Worm (Caenorhabditis elegans) whole organism, mixed stage, embryonic: ENCODE results near the gene F21F8.5.

ENCODE experiments used
- M03D4.4 ChIP-seq: sonication (generic microtip); optimal IDR thresholded peaks from 2 replicates; lab custom pipeline; 2017; ENCODE audit warnings: mild to moderate bottlenecking, missing genetic modification characterization, missing compliant biosample characterization
- bed-3 ChIP-seq: fragments of 200-800 bp; sonication (Bioruptor generic); optimal IDR thresholded peaks from 3 replicates; lab custom pipeline; 2018; ENCODE audit warnings: mild to moderate bottlenecking, missing genetic modification characterization, moderate library complexity, missing compliant biosample characterization
- blmp-1 ChIP-seq: fragments of 150-350 bp; optimal IDR thresholded peaks from 2 replicates; lab custom pipeline; 2014; ENCODE audit warnings: missing biosample characterization, missing genetic modification characterization
- ceh-39 ChIP-seq: fragments of 150-350 bp; optimal IDR thresholded peaks from 2 replicates; lab custom pipeline; 2014; ENCODE audit warnings: missing biosample characterization, missing genetic modification characterization
- ceh-43 ChIP-seq: fragments of 200-800 bp; sonication (Bioruptor generic); optimal IDR thresholded peaks from 2 replicates; lab custom pipeline; 2018; ENCODE audit warnings: mild to moderate bottlenecking, missing genetic modification characterization, moderate library complexity, missing compliant biosample characterization
- ceh-83 ChIP-seq: fragments of 200-800 bp; sonication (Bioruptor generic); optimal IDR thresholded peaks from 2 replicates; lab custom pipeline; 2018; ENCODE audit warnings: mild to moderate bottlenecking, missing genetic modification characterization, missing compliant biosample characterization
- ces-1 ChIP-seq: fragments of 150-350 bp; optimal IDR thresholded peaks from 2 replicates; lab custom pipeline; 2014; ENCODE audit warnings: missing biosample characterization, missing genetic modification reagents, missing genetic modification characterization
- cnd-1 ChIP-seq: fragments of 200-800 bp; sonication (Bioruptor generic); optimal IDR thresholded peaks from 2 replicates; lab custom pipeline; 2018; ENCODE audit warnings: mild to moderate bottlenecking, missing genetic modification characterization, missing compliant biosample characterization
- drap-1 ChIP-seq: fragments of 200-800 bp; sonication (Bioruptor generic); optimal IDR thresholded peaks from 3 replicates; lab custom pipeline; 2018; ENCODE audit warnings: mild to moderate bottlenecking, missing genetic modification characterization, missing compliant biosample characterization
- elt-1 ChIP-seq: sonication (generic microtip); optimal IDR thresholded peaks from 2 replicates; lab custom pipeline; 2017; ENCODE audit warnings: missing genetic modification characterization, mild to moderate bottlenecking, missing compliant biosample characterization, antibody characterized with exemption, moderate library complexity, borderline replicate concordance; ENCODE audit not compliant: insufficient read depth
- elt-3 ChIP-seq: fragments of 150-350 bp; optimal IDR thresholded peaks from 2 replicates; lab custom pipeline; 2014; ENCODE audit warnings: missing biosample characterization, missing genetic modification characterization
- flh-1 ChIP-seq: fragments of 200-800 bp; sonication (Bioruptor generic); optimal IDR thresholded peaks from 2 replicates; lab custom pipeline; 2018; ENCODE audit warnings: mild to moderate bottlenecking, missing genetic modification characterization, moderate library complexity, missing compliant biosample characterization
- ham-2 ChIP-seq: fragments of 200-800 bp; sonication (Bioruptor generic); optimal IDR thresholded peaks from 2 replicates; lab custom pipeline; 2018; ENCODE audit warnings: mild to moderate bottlenecking, missing genetic modification characterization, missing compliant biosample characterization
- hlh-1 ChIP-seq: fragments of 150-350 bp; optimal IDR thresholded peaks from 2 replicates; lab custom pipeline; 2014; ENCODE audit warnings: missing biosample characterization, missing genetic modification reagents, missing genetic modification characterization
- lin-13 ChIP-seq: fragments of 150-350 bp; optimal IDR thresholded peaks from 2 replicates; lab custom pipeline; 2014; ENCODE audit warnings: missing biosample characterization, missing genetic modification characterization
- lin-32 ChIP-seq: fragments of 200-800 bp; sonication (Bioruptor generic); optimal IDR thresholded peaks from 2 replicates; lab custom pipeline; 2018; ENCODE audit warnings: mild to moderate bottlenecking, missing genetic modification characterization, missing compliant biosample characterization
- lsy-2 ChIP-seq: fragments of 150-350 bp; optimal IDR thresholded peaks from 2 replicates; lab custom pipeline; 2014; ENCODE audit warnings: missing biosample characterization, missing genetic modification characterization
- mab-5 ChIP-seq: fragments of 150-350 bp; optimal IDR thresholded peaks from 2 replicates; lab custom pipeline; 2014; ENCODE audit warnings: missing biosample characterization, missing genetic modification characterization
- mep-1 ChIP-seq: fragments of 150-350 bp; optimal IDR thresholded peaks from 2 replicates; lab custom pipeline; 2017; ENCODE audit warnings: missing biosample characterization, missing genetic modification reagents, missing genetic modification characterization, inconsistent platforms
- mls-2 ChIP-seq: sonication (generic microtip); optimal IDR thresholded peaks from 2 replicates; lab custom pipeline; 2016; ENCODE audit warnings: mild to moderate bottlenecking, missing genetic modification characterization, moderate library complexity, missing compliant biosample characterization
- nhr-12 ChIP-seq: fragments of 150-350 bp; optimal IDR thresholded peaks from 2 replicates; lab custom pipeline; 2014; ENCODE audit warnings: missing biosample characterization, missing genetic modification characterization
- nhr-2 ChIP-seq: fragments of 150-350 bp; optimal IDR thresholded peaks from 2 replicates; lab custom pipeline; 2014; ENCODE audit warnings: missing biosample characterization, missing genetic modification characterization
- nhr-237 ChIP-seq: fragments of 150-350 bp; optimal IDR thresholded peaks from 2 replicates; lab custom pipeline; 2014; ENCODE audit warnings: missing biosample characterization, missing genetic modification characterization
- nhr-28 ChIP-seq: fragments of 150-350 bp; optimal IDR thresholded peaks from 2 replicates; lab custom pipeline; 2014; ENCODE audit warnings: missing biosample characterization, missing genetic modification characterization
- nhr-76 ChIP-seq: sonication (generic microtip); optimal IDR thresholded peaks from 2 replicates; lab custom pipeline; 2017; ENCODE audit warnings: missing biosample characterization, missing genetic modification characterization
- pha-4 ChIP-seq: fragments of 150-350 bp; optimal IDR thresholded peaks from 2 replicates; lab custom pipeline; 2018; ENCODE audit warnings: missing biosample characterization, missing genetic modification reagents, missing genetic modification characterization
- sem-2 ChIP-seq: fragments of 200-800 bp; sonication (Bioruptor generic); optimal IDR thresholded peaks from 2 replicates; lab custom pipeline; 2018; ENCODE audit warnings: mild to moderate bottlenecking, missing genetic modification characterization, missing compliant biosample characterization
- snpc-4 ChIP-seq: fragments of 150-350 bp; optimal IDR thresholded peaks from 2 replicates; lab custom pipeline; 2014; ENCODE audit warnings: missing biosample characterization, missing genetic modification characterization
- sptf-1 ChIP-seq: sonication (generic microtip); optimal IDR thresholded peaks from 2 replicates; lab custom pipeline; 2017; ENCODE audit warnings: mild to moderate bottlenecking, missing genetic modification characterization, moderate library complexity, missing compliant biosample characterization
- tbx-8 ChIP-seq: fragments of 200-800 bp; sonication (Bioruptor generic); optimal IDR thresholded peaks from 2 replicates; lab custom pipeline; 2018; ENCODE audit warnings: mild to moderate bottlenecking, missing genetic modification characterization, moderate library complexity, missing compliant biosample characterization
- unc-120 ChIP-seq: sonication (generic microtip); optimal IDR thresholded peaks from 2 replicates; lab custom pipeline; 2017; ENCODE audit warnings: missing genetic modification characterization, missing compliant biosample characterization; ENCODE audit not compliant: poor library complexity, severe bottlenecking
- unc-39 ChIP-seq: fragments of 150-350 bp; optimal IDR thresholded peaks from 2 replicates; lab custom pipeline; 2014; ENCODE audit warnings: missing biosample characterization, missing genetic modification characterization
- unc-62 ChIP-seq: fragments of 150-350 bp; optimal IDR thresholded peaks from 2 replicates; lab custom pipeline; 2014; ENCODE audit warnings: missing biosample characterization, missing genetic modification reagents, missing genetic modification characterization
- zip-8 ChIP-seq: fragments of 150-350 bp; optimal IDR thresholded peaks from 2 replicates; lab custom pipeline; 2014; ENCODE audit warnings: missing biosample characterization, missing genetic modification characterization
- ztf-11 ChIP-seq: fragments of 150-350 bp; optimal IDR thresholded peaks from 2 replicates; lab custom pipeline; 2014; ENCODE audit warnings: missing biosample characterization, missing genetic modification characterization

Gene F21F8.5

DNA sequence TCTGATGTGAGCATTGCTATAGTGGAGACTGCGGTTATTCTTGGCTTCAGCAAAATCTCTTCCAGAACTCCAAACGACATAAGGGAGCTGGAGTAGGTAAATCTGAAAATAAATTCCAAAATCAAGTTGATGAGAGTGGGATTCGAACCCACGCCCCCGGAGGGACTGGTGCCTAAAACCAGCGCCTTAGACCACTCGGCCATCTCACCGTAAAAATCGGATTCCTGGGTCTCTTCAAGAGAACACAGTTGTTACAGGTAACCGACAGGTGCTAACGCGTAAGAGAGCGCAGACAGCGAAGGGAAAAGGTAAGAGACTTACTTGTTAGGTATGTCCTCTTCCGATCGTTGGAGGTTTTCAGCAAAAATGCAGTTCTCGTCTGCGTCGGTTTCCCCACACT is 30.8 kb downstream of the F21F8.5 start:
- TF ChIP-seq ceh-83 (GFP tag; lab: Kevin White, UChicago) (peak; percentile 74), pha-4 (no peak), lsy-2 (tag; lab: Kevin White, UChicago) (no peak), cnd-1 (tag; lab: Kevin White, UChicago) (peak; percentile 46), lin-32 (GFP tag; lab: Kevin White, UChicago) (peak; percentile 18), ceh-39 (tag; lab: Kevin White, UChicago) (no peak), zip-8 (tag; lab: Kevin White, UChicago) (no peak), unc-120 (tag; lab: Kevin White, UChicago) (no peak), blmp-1 (no peak), M03D4.4 (peak; percentile 57), ztf-11 (tag; lab: Kevin White, UChicago) (no peak), hlh-1 (tag; lab: Kevin White, UChicago) (peak; percentile 71), sptf-1 (tag; lab: Kevin White, UChicago) (no peak), mep-1 (no peak), sem-2 (GFP tag; lab: Kevin White, UChicago) (no peak), drap-1 (GFP tag; lab: Kevin White, UChicago) (peak; percentile 45), ham-2 (GFP tag; lab: Kevin White, UChicago) (peak; percentile 45), nhr-12 (no peak)

DNA sequence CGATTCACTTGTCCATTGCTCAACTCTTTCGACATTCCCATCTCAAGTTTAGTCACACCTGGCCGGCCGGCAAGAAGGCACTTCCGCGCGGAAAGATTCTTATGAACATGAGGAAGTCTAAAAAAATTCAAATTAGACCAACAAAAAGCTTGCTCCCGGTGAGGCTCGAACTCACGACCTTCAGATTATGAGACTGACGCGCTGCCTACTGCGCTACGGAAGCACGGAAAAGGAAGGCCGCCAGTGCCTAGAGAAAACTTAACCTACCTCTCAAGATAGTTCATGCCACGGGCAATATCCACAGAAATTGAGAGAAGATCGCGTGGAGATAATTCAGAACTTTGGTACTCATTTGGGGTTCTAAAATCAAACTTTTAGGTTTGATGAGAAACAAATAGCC is 36.1 kb downstream of the F21F8.5 start:
- TF ChIP-seq elt-3 (tag; lab: Kevin White, UChicago) (no peak), lsy-2 (tag; lab: Kevin White, UChicago) (no peak), lin-32 (GFP tag; lab: Kevin White, UChicago) (no peak), blmp-1 (no peak), flh-1 (GFP tag; lab: Kevin White, UChicago) (no peak), ceh-43 (no peak), pha-4 (no peak), ztf-11 (tag; lab: Kevin White, UChicago) (no peak), bed-3 (GFP tag; lab: Kevin White, UChicago) (no peak), lin-13 (tag; lab: Kevin White, UChicago) (no peak), ceh-83 (GFP tag; lab: Kevin White, UChicago) (peak; percentile 68), hlh-1 (tag; lab: Kevin White, UChicago) (no peak), unc-39 (tag; lab: Kevin White, UChicago) (no peak), nhr-12 (no peak), tbx-8 (GFP tag; lab: Kevin White, UChicago) (no peak), snpc-4 (no peak), cnd-1 (tag; lab: Kevin White, UChicago) (no peak), sem-2 (GFP tag; lab: Kevin White, UChicago) (no peak), ham-2 (GFP tag; lab: Kevin White, UChicago) (no peak), M03D4.4 (peak; percentile 5), sptf-1 (tag; lab: Kevin White, UChicago) (no peak), nhr-28 (no peak), drap-1 (GFP tag; lab: Kevin White, UChicago) (peak; percentile 11), mep-1 (no peak), ceh-39 (tag; lab: Kevin White, UChicago) (no peak), unc-62 (GFP tag; lab: Kevin White, UChicago) (no peak), mls-2 (tag; lab: Kevin White, UChicago) (no peak), ces-1 (GFP tag; lab: Kevin White, UChicago) (no peak), zip-8 (tag; lab: Kevin White, UChicago) (no peak), nhr-2 (tag; lab: Kevin White, UChicago) (no peak), elt-1 (tag; lab: Kevin White, UChicago) (no peak), mab-5 (tag; lab: Kevin White, UChicago) (no peak), unc-120 (tag; lab: Kevin White, UChicago) (peak; percentile 38)
- TF ChIP-seq, all 35 proteins: peak for 4

DNA sequence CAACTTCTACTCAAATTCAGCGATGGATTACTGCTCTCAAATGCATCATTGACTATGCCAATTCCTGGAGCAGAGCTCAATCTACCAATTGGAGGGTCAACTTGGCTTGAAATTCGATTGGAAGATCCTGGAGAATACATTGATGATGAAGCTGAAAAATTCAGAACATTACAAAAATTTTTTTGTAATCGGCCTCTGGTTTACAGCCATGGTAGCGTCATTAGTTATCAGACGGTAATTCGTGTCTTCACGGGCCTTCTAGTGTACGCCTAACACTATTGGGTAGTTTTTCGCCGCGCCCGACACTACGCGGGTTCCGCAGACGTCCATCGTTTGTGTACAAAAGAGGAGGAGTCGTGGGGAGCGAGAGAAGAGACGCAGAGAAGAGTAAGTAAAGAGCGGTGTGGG is 37.4 kb downstream of the F21F8.5 start:
- TF ChIP-seq unc-39 (tag; lab: Kevin White, UChicago): no peak
- TF ChIP-seq mls-2 (tag; lab: Kevin White, UChicago): no peak
- TF ChIP-seq M03D4.4: no peak
- TF ChIP-seq elt-3 (tag; lab: Kevin White, UChicago): no peak
- TF ChIP-seq snpc-4: no peak
- TF ChIP-seq bed-3 (GFP tag; lab: Kevin White, UChicago): no peak
- no peak for TF ChIP-seq lin-32 (GFP tag; lab: Kevin White, UChicago)
- TF ChIP-seq flh-1 (GFP tag; lab: Kevin White, UChicago): no peak
- peak; percentile 39 for TF ChIP-seq pha-4
- TF ChIP-seq unc-62 (GFP tag; lab: Kevin White, UChicago): no peak
- TF ChIP-seq hlh-1 (tag; lab: Kevin White, UChicago): peak; percentile 4
- no peak for TF ChIP-seq zip-8 (tag; lab: Kevin White, UChicago)
- TF ChIP-seq sem-2 (GFP tag; lab: Kevin White, UChicago): no peak
- TF ChIP-seq lin-13 (tag; lab: Kevin White, UChicago): peak; percentile 17
- no peak for TF ChIP-seq elt-1 (tag; lab: Kevin White, UChicago)
- TF ChIP-seq ztf-11 (tag; lab: Kevin White, UChicago): no peak
- no peak for TF ChIP-seq blmp-1
- TF ChIP-seq sptf-1 (tag; lab: Kevin White, UChicago): peak; percentile 31
- TF ChIP-seq ceh-39 (tag; lab: Kevin White, UChicago): peak; percentile 39
- no peak for TF ChIP-seq tbx-8 (GFP tag; lab: Kevin White, UChicago)
- no peak for TF ChIP-seq ces-1 (GFP tag; lab: Kevin White, UChicago)
- TF ChIP-seq unc-120 (tag; lab: Kevin White, UChicago): peak; percentile 95
- TF ChIP-seq nhr-237 (tag; lab: Kevin White, UChicago): no peak
- TF ChIP-seq ceh-43: no peak
- no peak for TF ChIP-seq ham-2 (GFP tag; lab: Kevin White, UChicago)
- peak; percentile 23 for TF ChIP-seq mep-1
- peak; percentile 8 for TF ChIP-seq cnd-1 (tag; lab: Kevin White, UChicago)
- TF ChIP-seq nhr-12: no peak
- no peak for TF ChIP-seq nhr-76 (tag; lab: Kevin White, UChicago)
- no peak for TF ChIP-seq mab-5 (tag; lab: Kevin White, UChicago)
- TF ChIP-seq lsy-2 (tag; lab: Kevin White, UChicago): peak; percentile 39
- no peak for TF ChIP-seq nhr-2 (tag; lab: Kevin White, UChicago)
- no peak for TF ChIP-seq nhr-28
- no peak for TF ChIP-seq ceh-83 (GFP tag; lab: Kevin White, UChicago)
- TF ChIP-seq drap-1 (GFP tag; lab: Kevin White, UChicago): peak; percentile 83
